Fruit fly (Drosophila melanogaster): ENCODE measurements around the gene SF1.

The SF1 gene

DNA sequence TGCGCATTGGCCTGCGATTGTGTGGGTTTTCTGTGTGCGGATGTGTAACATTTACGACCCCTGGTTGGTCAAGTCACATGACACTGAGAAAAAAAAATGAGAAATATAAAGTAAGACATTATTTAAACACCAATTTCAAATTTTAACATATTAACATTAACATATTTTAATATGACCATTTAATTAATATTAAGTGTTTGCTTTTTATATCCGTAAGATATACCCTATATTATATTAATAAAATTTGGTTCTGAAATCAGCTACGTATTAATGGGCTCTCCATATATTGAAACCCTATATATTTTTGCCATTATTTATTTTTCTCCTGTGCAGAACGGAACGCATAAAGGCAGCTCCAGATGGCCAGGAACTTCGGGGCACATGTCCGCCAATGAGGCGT is 9.8 kb upstream of the SF1 start:
- TF ChIP-seq CG32264 (GFP tag; optimal IDR thresholded peaks at IDR 0.05) = no peak
- TF ChIP-seq Hr83 (GFP tag; optimal IDR thresholded peaks at IDR 0.05; ENCODE audit: poor library complexity, severe bottlenecking) = no peak
- TF ChIP-seq Hr78 (GFP tag; optimal IDR thresholded peaks at IDR 0.05) = no peak
- TF ChIP-seq Myc (optimal IDR thresholded peaks at IDR 0.05) = no peak
- TF ChIP-seq Sp1 (GFP tag; optimal IDR thresholded peaks at IDR 0.05) = no peak
- TF ChIP-seq Hnf4 (GFP tag; optimal IDR thresholded peaks at IDR 0.05) = no peak
- TF ChIP-seq Jra (GFP tag; optimal IDR thresholded peaks at IDR 0.05) = no peak
- TF ChIP-seq dmrt93B (GFP tag; optimal IDR thresholded peaks at IDR 0.05) = no peak
- no peak for TF ChIP-seq dl (GFP tag; optimal IDR thresholded peaks at IDR 0.05; ENCODE audit: insufficient read depth in 1 of 2, partially characterized antibody in 2 of 2)
- TF ChIP-seq Vsx2 (GFP tag; optimal IDR thresholded peaks at IDR 0.05; ENCODE audit: partially characterized antibody) = no peak
- no peak for TF ChIP-seq dsf (GFP tag; optimal IDR thresholded peaks at IDR 0.05; ENCODE audit: borderline replicate concordance)
- TF ChIP-seq pan (optimal IDR thresholded peaks at IDR 0.05) = no peak
- TF ChIP-seq Mio (GFP tag; optimal IDR thresholded peaks at IDR 0.05) = no peak
- no peak for TF ChIP-seq sv (GFP tag; optimal IDR thresholded peaks at IDR 0.05)
- no peak for TF ChIP-seq fru (GFP tag; optimal IDR thresholded peaks at IDR 0.05)

DNA sequence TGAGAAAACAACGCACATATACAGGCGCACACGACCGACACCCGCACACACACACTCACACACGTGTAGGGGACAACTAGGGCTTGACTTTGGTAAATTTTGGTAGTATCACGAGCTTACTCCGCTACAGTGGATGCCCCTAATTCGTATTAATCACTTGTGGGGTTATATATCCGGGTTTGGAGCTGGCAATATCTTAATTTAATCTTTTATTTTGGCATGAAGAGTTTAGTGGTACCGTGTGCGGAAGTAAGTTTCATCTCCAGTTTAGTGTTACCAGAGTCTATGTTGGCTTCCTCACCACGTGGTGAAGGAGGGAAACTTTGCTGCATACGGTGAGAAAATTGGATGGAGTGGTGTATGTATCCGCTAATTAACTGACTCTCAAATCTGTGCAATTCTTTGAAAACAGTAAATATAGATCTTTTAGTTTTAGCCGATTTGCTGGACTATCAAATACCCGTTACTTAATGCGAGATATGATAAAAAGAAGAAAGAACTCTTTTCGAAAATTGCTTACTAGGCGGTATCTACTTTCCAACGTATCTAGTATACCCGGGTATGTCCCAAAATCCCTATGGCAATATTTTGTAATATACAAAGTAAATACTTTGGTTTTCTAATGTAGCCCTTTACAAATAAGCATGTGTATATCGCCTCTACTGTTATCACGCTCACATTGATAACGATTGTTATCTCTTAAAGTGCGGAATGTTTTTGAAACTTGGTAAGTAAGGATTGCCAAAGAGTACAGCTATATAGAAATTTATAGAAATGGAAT is 5.7 kb upstream of the SF1 start, which contains the start of the genes CG5823 and P5cr-2:
Gene CG5823, minus strand, starts transcription at position 263 of the 781 bp plus-strand sequence.
Gene P5cr-2, plus strand, starts transcription at position 491 of the 781 bp plus-strand sequence.
- no peak for TF ChIP-seq dl (GFP tag; optimal IDR thresholded peaks at IDR 0.05; ENCODE audit: insufficient read depth in 1 of 2, partially characterized antibody in 2 of 2)
- TF ChIP-seq HLH106 (tag; optimal IDR thresholded peaks at IDR 0.05) = peak; percentile 53
- no peak for TF ChIP-seq usp (GFP tag; optimal IDR thresholded peaks at IDR 0.05)
- no peak for TF ChIP-seq tai (GFP tag; optimal IDR thresholded peaks at IDR 0.05)
- TF ChIP-seq Dif (GFP tag; optimal IDR thresholded peaks at IDR 0.05; ENCODE audit: partially characterized antibody) = no peak
- TF ChIP-seq dmrt93B (GFP tag; optimal IDR thresholded peaks at IDR 0.05) = peak; percentile 19
- peak; percentile 48 for TF ChIP-seq fru (GFP tag; optimal IDR thresholded peaks at IDR 0.05)
- TF ChIP-seq psq (GFP tag; optimal IDR thresholded peaks at IDR 0.05) = no peak
- TF ChIP-seq foxo (GFP tag; optimal IDR thresholded peaks at IDR 0.05) = peak in 1 of 2 experiments; percentile 51
- no peak for TF ChIP-seq Rel (GFP tag; optimal IDR thresholded peaks at IDR 0.05)
- TF ChIP-seq Rel (tag; optimal IDR thresholded peaks at IDR 0.05) = peak; percentile 76
- peak; percentile 20 for TF ChIP-seq woc (GFP tag; optimal IDR thresholded peaks at IDR 0.05)
- TF ChIP-seq Myc (optimal IDR thresholded peaks at IDR 0.05) = peak; percentile 92
- TF ChIP-seq dsf (GFP tag; optimal IDR thresholded peaks at IDR 0.05; ENCODE audit: borderline replicate concordance) = peak; percentile 24
- peak; percentile 15 for TF ChIP-seq ey (GFP tag; optimal IDR thresholded peaks at IDR 0.05)
- peak; percentile 30 for TF ChIP-seq sv (GFP tag; optimal IDR thresholded peaks at IDR 0.05)

dm6 chr3R:17535106-17535764 is 5.0 kb upstream of the SF1 start:
- TF ChIP-seq CrebA (GFP tag; optimal IDR thresholded peaks at IDR 0.05; ENCODE audit: borderline replicate concordance) (no peak), br (GFP tag; optimal IDR thresholded peaks at IDR 0.05) (peak; percentile 30), Rel (GFP tag; optimal IDR thresholded peaks at IDR 0.05) (no peak), Rel (tag; optimal IDR thresholded peaks at IDR 0.05) (peak; percentile 86), jim (GFP tag; optimal IDR thresholded peaks at IDR 0.05) (no peak), rgr (GFP tag; optimal IDR thresholded peaks at IDR 0.05) (peak; percentile 55), h (GFP tag; optimal IDR thresholded peaks at IDR 0.05) (peak; percentile 55), tai (GFP tag; optimal IDR thresholded peaks at IDR 0.05) (no peak), brk (GFP tag; optimal IDR thresholded peaks at IDR 0.05) (no peak), fru (GFP tag; optimal IDR thresholded peaks at IDR 0.05) (peak; percentile 42), GATAd (GFP tag; optimal IDR thresholded peaks at IDR 0.05) (no peak), Abd-B (GFP tag; optimal IDR thresholded peaks at IDR 0.05) (no peak), Myc (optimal IDR thresholded peaks at IDR 0.05) (no peak), Dfd (GFP tag; optimal IDR thresholded peaks at IDR 0.05) (no peak), Sp1 (GFP tag; optimal IDR thresholded peaks at IDR 0.05) (peak; percentile 82), CG32264 (GFP tag; optimal IDR thresholded peaks at IDR 0.05) (no peak), ey (GFP tag; optimal IDR thresholded peaks at IDR 0.05) (no peak), Vsx2 (GFP tag; optimal IDR thresholded peaks at IDR 0.05; ENCODE audit: partially characterized antibody) (no peak), dmrt93B (GFP tag; optimal IDR thresholded peaks at IDR 0.05) (peak; percentile 37), Hr83 (GFP tag; optimal IDR thresholded peaks at IDR 0.05; ENCODE audit: poor library complexity, severe bottlenecking) (peak; percentile 44), OdsH (GFP tag; optimal IDR thresholded peaks at IDR 0.05) (peak; percentile 52), foxo (GFP tag; optimal IDR thresholded peaks at IDR 0.05) (peak in 1 of 2 experiments; percentile 75), Jra (GFP tag; optimal IDR thresholded peaks at IDR 0.05) (peak; percentile 4), psq (GFP tag; optimal IDR thresholded peaks at IDR 0.05) (peak; percentile 80), Hnf4 (GFP tag; optimal IDR thresholded peaks at IDR 0.05) (peak; percentile 54), HLH106 (tag; optimal IDR thresholded peaks at IDR 0.05) (peak; percentile 73)
